Worm (Caenorhabditis elegans) whole organism, L3 larva: ENCODE measurements around the gene str-84.
A peak's percentile ranks its signal among the peaks of the same experiment; 100 is the strongest.

Experiments used
- R02D3.7 ChIP-seq: fragments of 150-350 bp; optimal IDR thresholded peaks from 2 replicates; lab custom pipeline; 2014; ENCODE audit warnings: missing biosample characterization, missing genetic modification characterization
- ZK546.5 ChIP-seq: sonication (generic microtip); optimal IDR thresholded peaks from 2 replicates; lab custom pipeline; 2017; ENCODE audit warnings: missing biosample characterization, missing genetic modification characterization
- ama-1 ChIP-seq: fragments of 150-350 bp; optimal IDR thresholded peaks from 2 replicates; lab custom pipeline; 2018
- ceh-28 ChIP-seq: fragments of 150-350 bp; optimal IDR thresholded peaks from 2 replicates; lab custom pipeline; 2014; ENCODE audit warnings: missing biosample characterization, missing genetic modification reagents, missing genetic modification characterization
- ceh-82 ChIP-seq: fragments of 150-350 bp; optimal IDR thresholded peaks from 2 replicates; lab custom pipeline; 2014; ENCODE audit warnings: missing biosample characterization, missing genetic modification characterization
- daf-12 ChIP-seq: fragments of 150-350 bp; optimal IDR thresholded peaks from 2 replicates; lab custom pipeline; 2014; ENCODE audit warnings: missing biosample characterization, missing genetic modification reagents, missing genetic modification characterization
- egl-27 ChIP-seq: sonication (generic microtip); optimal IDR thresholded peaks from 4 replicates; lab custom pipeline; 2017; ENCODE audit warnings: missing biosample characterization, missing genetic modification reagents, missing genetic modification characterization
- egl-5 ChIP-seq: fragments of 150-350 bp; optimal IDR thresholded peaks from 2 replicates; lab custom pipeline; 2017; ENCODE audit warnings: missing biosample characterization, missing genetic modification reagents, missing genetic modification characterization, inconsistent platforms
- elt-1 ChIP-seq: fragments of 150-350 bp; optimal IDR thresholded peaks from 2 replicates; lab custom pipeline; 2014; ENCODE audit warnings: missing biosample characterization, missing genetic modification characterization
- elt-2 ChIP-seq: sonication (generic microtip); optimal IDR thresholded peaks from 2 replicates; lab custom pipeline; 2016; ENCODE audit warnings: missing genetic modification reagents, mild to moderate bottlenecking, missing genetic modification characterization, missing compliant biosample characterization
- elt-3 ChIP-seq, 3 experiments: fragments of 150-350 bp in 1 of 3; sonication (generic microtip) in 2 of 3; optimal IDR thresholded peaks; 2 replicates in 2 of 3; 4 replicates in 1 of 3; lab custom pipeline; 2014 to 2017; ENCODE audit warnings: missing biosample characterization in 3 of 3, missing genetic modification characterization in 3 of 3
- eor-1 ChIP-seq, 2 experiments: fragments of 150-350 bp; optimal IDR thresholded peaks; 2 replicates each; lab custom pipeline; 2014 to 2018; ENCODE audit warnings: missing biosample characterization in 2 of 2, missing genetic modification characterization in 2 of 2
- fkh-2 ChIP-seq: fragments of 150-350 bp; optimal IDR thresholded peaks from 2 replicates; lab custom pipeline; 2014; ENCODE audit warnings: missing biosample characterization, missing genetic modification reagents, missing genetic modification characterization
- fos-1 ChIP-seq: fragments of 150-350 bp; optimal IDR thresholded peaks from 2 replicates; lab custom pipeline; 2014; ENCODE audit warnings: missing biosample characterization, missing genetic modification characterization
- hmg-11 ChIP-seq: sonication (generic microtip); optimal IDR thresholded peaks from 2 replicates; lab custom pipeline; 2016; ENCODE audit warnings: missing genetic modification characterization, missing compliant biosample characterization
- jun-1 ChIP-seq: fragments of 150-350 bp; optimal IDR thresholded peaks from 2 replicates; lab custom pipeline; 2014; ENCODE audit warnings: missing biosample characterization, missing genetic modification reagents, missing genetic modification characterization
- lin-39 ChIP-seq: fragments of 150-350 bp; optimal IDR thresholded peaks from 2 replicates; lab custom pipeline; 2018; ENCODE audit warnings: missing biosample characterization, missing genetic modification reagents, missing genetic modification characterization
- lsy-12 ChIP-seq: sonication (generic microtip); optimal IDR thresholded peaks from 2 replicates; lab custom pipeline; 2016; ENCODE audit warnings: mild to moderate bottlenecking, missing genetic modification characterization, missing compliant biosample characterization
- mdl-1 ChIP-seq: fragments of 150-350 bp; optimal IDR thresholded peaks from 2 replicates; lab custom pipeline; 2014; ENCODE audit warnings: missing biosample characterization, missing genetic modification characterization
- nhr-12 ChIP-seq: fragments of 150-350 bp; optimal IDR thresholded peaks from 2 replicates; lab custom pipeline; 2014; ENCODE audit warnings: missing biosample characterization, missing genetic modification characterization
- nhr-23 ChIP-seq: fragments of 150-350 bp; optimal IDR thresholded peaks from 2 replicates; lab custom pipeline; 2014; ENCODE audit warnings: missing biosample characterization, missing genetic modification reagents, missing genetic modification characterization
- nhr-237 ChIP-seq: fragments of 150-350 bp; optimal IDR thresholded peaks from 2 replicates; lab custom pipeline; 2014; ENCODE audit warnings: missing biosample characterization, missing genetic modification characterization
- nhr-25 ChIP-seq: sonication (generic microtip); optimal IDR thresholded peaks from 2 replicates; lab custom pipeline; 2017; ENCODE audit warnings: missing biosample characterization, missing genetic modification characterization
- nhr-28 ChIP-seq: fragments of 150-350 bp; optimal IDR thresholded peaks from 2 replicates; lab custom pipeline; 2014; ENCODE audit warnings: missing biosample characterization, missing genetic modification characterization
- nhr-67 ChIP-seq: fragments of 150-350 bp; optimal IDR thresholded peaks from 2 replicates; lab custom pipeline; 2014; ENCODE audit warnings: missing biosample characterization, missing genetic modification characterization
- nhr-76 ChIP-seq: fragments of 150-350 bp; sonication (generic microtip); optimal IDR thresholded peaks from 5 replicates; lab custom pipeline; 2014; ENCODE audit warnings: missing biosample characterization, missing genetic modification characterization
- nhr-77 ChIP-seq: fragments of 150-350 bp; optimal IDR thresholded peaks from 2 replicates; lab custom pipeline; 2014; ENCODE audit warnings: missing biosample characterization, missing genetic modification characterization
- pha-4 ChIP-seq: fragments of 150-350 bp; optimal IDR thresholded peaks from 2 replicates; lab custom pipeline; 2014; ENCODE audit warnings: missing biosample characterization, missing genetic modification reagents, missing genetic modification characterization
- pqm-1 ChIP-seq: fragments of 150-350 bp; optimal IDR thresholded peaks from 2 replicates; lab custom pipeline; 2017; ENCODE audit warnings: missing biosample characterization, missing genetic modification characterization, inconsistent platforms
- sea-2 ChIP-seq: fragments of 150-350 bp; sonication (generic microtip); optimal IDR thresholded peaks from 4 replicates; lab custom pipeline; 2014; ENCODE audit warnings: missing biosample characterization, missing genetic modification reagents, missing genetic modification characterization
- tbx-2 ChIP-seq: sonication (generic microtip); optimal IDR thresholded peaks from 2 replicates; lab custom pipeline; 2016; ENCODE audit warnings: mild to moderate bottlenecking, missing genetic modification characterization, missing compliant biosample characterization
- ztf-11 ChIP-seq: fragments of 150-350 bp; optimal IDR thresholded peaks from 2 replicates; lab custom pipeline; 2014; ENCODE audit warnings: missing biosample characterization, missing genetic modification characterization
- ztf-4 ChIP-seq: fragments of 150-350 bp; optimal IDR thresholded peaks from 2 replicates; lab custom pipeline; 2014; ENCODE audit warnings: missing biosample characterization, missing genetic modification characterization

Gene str-84

DNA sequence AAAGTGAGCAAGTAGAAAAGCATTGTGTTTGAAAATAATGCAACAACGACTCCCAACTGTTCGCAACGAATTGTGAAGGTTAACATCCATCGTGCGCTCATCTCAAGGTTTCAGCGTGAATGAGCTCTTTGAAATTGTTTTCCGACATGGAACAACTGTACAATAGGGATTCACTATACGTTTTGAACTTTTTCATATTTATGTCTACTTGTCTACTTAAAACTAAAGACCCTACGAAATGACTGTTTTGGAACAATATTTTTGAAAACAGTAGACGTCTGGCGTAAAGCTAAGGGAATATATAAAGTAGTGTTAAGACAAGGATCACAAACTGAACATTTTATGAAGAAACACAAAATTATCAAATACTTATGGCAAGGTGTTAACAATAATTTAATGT, 2.9 kb upstream of the str-84 start, which contains the start of gene str-86:
Gene str-86, minus strand, starts transcription at position 101 of the 400 bp plus-strand sequence.
- TF ChIP-seq nhr-23 (tag; lab: Kevin White, UChicago) (no peak), lsy-12 (tag; lab: Kevin White, UChicago) (no peak), elt-3 (tag; optimal IDR thresholded peaks at IDR 0.05; lab: Kevin White, UChicago) (no peak), egl-5 (tag; lab: Kevin White, UChicago) (no peak), nhr-28 (tag; lab: Kevin White, UChicago) (no peak), elt-1 (tag; lab: Kevin White, UChicago) (no peak), eor-1 (tag; optimal IDR thresholded peaks at IDR 0.05; lab: Kevin White, UChicago) (no peak), ama-1 (lab: Kevin White, UChicago) (no peak), fkh-2 (tag; lab: Kevin White, UChicago) (no peak), nhr-76 (no peak), daf-12 (no peak), R02D3.7 (tag; lab: Kevin White, UChicago) (no peak), pqm-1 (tag; lab: Kevin White, UChicago) (no peak), pha-4 (no peak), ZK546.5 (tag; lab: Kevin White, UChicago) (no peak), hmg-11 (tag; lab: Kevin White, UChicago) (no peak), nhr-25 (tag; lab: Kevin White, UChicago) (no peak)

DNA sequence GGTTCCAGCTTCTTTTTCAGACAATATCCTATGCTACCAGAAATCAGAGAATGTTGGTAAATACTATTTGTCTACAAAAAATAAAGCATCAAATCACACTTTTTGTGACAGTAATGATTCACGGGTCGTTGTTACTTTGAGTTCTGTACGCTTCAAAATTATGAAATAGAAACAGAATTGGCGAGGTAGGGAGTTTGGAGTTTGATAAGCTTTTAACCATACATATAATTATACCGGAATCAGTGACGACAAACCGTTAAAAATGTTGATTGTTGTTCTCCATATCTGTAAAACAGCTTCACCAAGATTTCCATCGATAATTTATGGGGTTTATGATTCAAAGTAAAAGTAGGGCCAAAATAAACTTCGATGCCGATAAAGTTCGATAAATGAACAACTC, 2.9 kb downstream of the str-84 start:
- TF ChIP-seq elt-2 (tag; lab: Kevin White, UChicago) (peak; percentile 4), egl-5 (tag; lab: Kevin White, UChicago) (no peak), pqm-1 (tag; lab: Kevin White, UChicago) (peak; percentile 55), lin-39 (tag; lab: Kevin White, UChicago) (no peak)

DNA sequence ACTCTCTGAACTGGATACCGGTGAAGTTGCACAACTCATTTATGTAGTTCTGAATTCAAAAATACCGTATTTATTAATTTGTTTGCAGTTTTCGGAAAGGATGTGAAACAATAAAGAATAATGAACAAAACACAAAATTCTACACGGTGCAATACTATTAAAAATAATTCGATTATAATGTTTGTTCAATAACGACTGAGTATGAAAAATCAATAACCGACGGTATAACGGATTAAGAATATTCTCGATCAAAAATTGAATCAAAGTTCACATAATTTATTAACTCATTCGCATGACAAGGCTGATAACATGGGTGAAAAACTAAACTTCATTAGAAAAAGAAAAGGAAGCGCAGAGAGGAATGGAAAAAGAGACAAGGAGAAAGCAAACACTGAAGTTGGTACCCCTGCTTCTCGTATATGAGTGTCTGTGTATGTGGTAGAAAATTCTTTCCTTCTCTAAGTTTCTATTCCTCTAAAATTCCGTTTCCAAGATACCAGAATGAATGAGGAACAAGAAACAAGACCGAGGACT, 5.8 kb downstream of the str-84 start, which contains the start of gene nhr-143:
Gene nhr-143, minus strand, starts transcription at position 51 of the 534 bp plus-strand sequence.
- TF ChIP-seq elt-2 (tag; lab: Kevin White, UChicago) (peak; percentile 55), eor-1 (tag; optimal IDR thresholded peaks at IDR 0.05; lab: Kevin White, UChicago) (no peak), nhr-25 (tag; lab: Kevin White, UChicago) (peak; percentile 31), ceh-28 (peak; percentile 11), nhr-77 (tag; lab: Kevin White, UChicago) (no peak), elt-1 (tag; lab: Kevin White, UChicago) (no peak), nhr-76 (no peak), lsy-12 (tag; lab: Kevin White, UChicago) (no peak), fos-1 (tag; lab: Kevin White, UChicago) (no peak), R02D3.7 (tag; lab: Kevin White, UChicago) (no peak), pqm-1 (tag; lab: Kevin White, UChicago) (peak; percentile 56), ztf-4 (tag; lab: Kevin White, UChicago) (no peak), pha-4 (peak; percentile 20), nhr-67 (tag; lab: Kevin White, UChicago) (no peak), egl-27 (tag; lab: Kevin White, UChicago) (no peak), nhr-237 (tag; lab: Kevin White, UChicago) (no peak), jun-1 (tag; lab: Kevin White, UChicago) (no peak), elt-3 (tag; optimal IDR thresholded peaks at IDR 0.05; lab: Kevin White, UChicago) (no peak), ceh-82 (tag; lab: Kevin White, UChicago) (no peak), nhr-12 (tag; lab: Kevin White, UChicago) (no peak), tbx-2 (tag; lab: Kevin White, UChicago) (no peak)

DNA sequence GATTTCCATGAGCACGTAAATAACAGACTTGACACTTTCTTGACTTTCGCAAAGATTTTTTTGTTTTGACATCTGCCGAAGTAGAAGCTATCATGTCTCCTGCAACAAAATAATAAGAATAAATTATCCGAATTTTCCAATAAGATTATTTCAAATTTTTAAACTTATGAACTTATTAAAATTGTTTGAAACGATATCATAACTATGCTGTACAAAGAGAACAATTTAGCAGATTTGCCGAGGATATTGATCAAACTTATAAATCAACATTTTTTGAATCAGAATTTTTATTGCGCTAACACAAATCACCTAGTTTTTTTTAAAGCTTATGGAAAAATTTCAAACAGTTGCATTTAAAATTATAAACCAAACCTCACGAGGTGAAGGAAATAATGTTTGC, 8.5 kb downstream of the str-84 start, which contains the start of gene nhr-195:
Gene nhr-195, minus strand, starts transcription at position 101 of the 400 bp plus-strand sequence.
- TF ChIP-seq nhr-23 (tag; lab: Kevin White, UChicago) (no peak), sea-2 (GFP tag; lab: Kevin White, UChicago) (no peak), ceh-28 (no peak), elt-3 (tag; optimal IDR thresholded peaks at IDR 0.05; lab: Kevin White, UChicago) (no peak), ceh-82 (tag; lab: Kevin White, UChicago) (no peak), nhr-237 (tag; lab: Kevin White, UChicago) (no peak), ama-1 (lab: Kevin White, UChicago) (no peak), mdl-1 (tag; lab: Kevin White, UChicago) (no peak), egl-27 (tag; lab: Kevin White, UChicago) (no peak), ztf-11 (tag; lab: Kevin White, UChicago) (no peak)
- TF ChIP-seq, all 47 proteins: peak for 0
